Fruit fly (Drosophila melanogaster) Kc167 (cell line): Measurements from ENCODE around the gene Scgdelta.

Experiments used
- Myc ChIP-seq: fragments of >200 bp; optimal IDR thresholded peaks from 2 replicates; lab custom pipeline; 2017; ENCODE audit warnings: missing external identifiers
- h ChIP-seq: fragments of >200 bp; optimal IDR thresholded peaks from 3 replicates; lab custom pipeline; 2018; ENCODE audit warnings: missing external identifiers
- psq ChIP-seq: fragments of >200 bp; optimal IDR thresholded peaks from 2 replicates; lab custom pipeline; 2017; ENCODE audit warnings: missing external identifiers

DNA sequence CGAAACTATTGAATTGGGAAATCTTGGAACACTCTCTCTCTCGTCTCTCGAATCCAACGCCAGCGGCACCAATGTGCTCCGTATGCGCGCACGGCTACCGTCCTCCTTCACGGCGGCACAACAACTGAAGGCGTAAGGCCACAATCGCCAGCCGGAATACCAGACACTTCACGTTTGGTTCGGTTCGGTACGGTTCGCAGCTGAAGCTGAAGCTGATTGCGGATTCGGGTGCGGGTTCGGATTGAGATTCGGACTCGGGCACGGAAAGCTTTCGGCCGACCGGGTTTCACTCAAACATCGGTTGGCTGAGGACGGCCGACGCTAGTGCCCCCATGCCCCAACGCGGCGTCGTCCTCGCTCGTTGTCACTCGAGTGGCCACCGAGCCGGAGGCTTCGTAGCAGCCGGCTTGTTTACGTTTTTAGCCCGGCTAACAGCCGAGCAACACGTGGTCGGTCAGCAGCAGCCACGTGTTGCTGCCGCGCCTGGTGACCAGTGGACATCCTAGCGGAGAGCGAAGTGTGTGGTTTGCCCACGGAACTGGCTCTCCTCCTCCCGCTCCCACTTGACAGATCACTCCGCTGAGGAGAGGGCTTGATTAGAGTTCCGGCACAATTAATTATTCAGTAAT is at the start of gene Scgdelta:
- TF ChIP-seq psq (no peak), Myc (lab: Kevin White, UChicago) (no peak), h (lab: Kevin White, UChicago) (no peak)
